Worm (Caenorhabditis elegans): ENCODE data around the gene spr-2.

DNA sequence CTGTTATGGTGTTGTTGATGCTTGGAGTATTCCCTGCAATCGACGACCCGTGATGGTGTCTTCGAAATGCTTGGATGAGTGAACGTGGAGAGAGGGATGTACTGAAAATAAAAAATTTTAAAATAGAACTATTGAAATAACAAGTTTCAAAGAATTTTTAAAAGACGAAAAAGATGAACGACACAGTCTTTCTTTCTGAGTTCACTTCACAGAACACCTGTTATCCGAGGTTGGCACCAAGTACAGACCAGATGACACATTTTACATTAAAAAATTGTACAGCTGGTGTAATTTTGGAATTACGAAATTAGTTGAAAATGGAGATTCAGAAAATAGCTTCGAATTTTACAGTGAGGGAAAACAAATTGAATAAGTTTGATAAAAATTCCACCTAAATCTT is 27.5 kb downstream of the spr-2 start, which contains the start of gene rap-1:
- TF ChIP-seq flt-1 (GFP tag; IDR thresholded peaks at IDR 0.05) = no peak
- no peak for TF ChIP-seq B0310.2 (tag; optimal IDR thresholded peaks at IDR 0.05)
- no peak for TF ChIP-seq ama-1 (optimal IDR thresholded peaks at IDR 0.05)
- TF ChIP-seq tra-4 (tag; optimal IDR thresholded peaks at IDR 0.05) = no peak
- no peak for TF ChIP-seq hnd-1 (tag; optimal IDR thresholded peaks at IDR 0.05)

Data from whole organism, early embryonic.